Worm (Caenorhabditis elegans) whole organism, midembryonic: Measurements from ENCODE around the gene ttr-31.

Experiments used
- cog-1 ChIP-seq: sonication (generic microtip); optimal IDR thresholded peaks from 2 replicates; lab custom pipeline; 2016; ENCODE audit warnings: missing genetic modification characterization, missing compliant biosample characterization
- flt-1 ChIP-seq: fragments of 200-800 bp; sonication (Bioruptor generic); IDR thresholded peaks from 2 replicates; pipeline ENCODE4 v1.3.6; 2022; ENCODE audit warnings: missing genetic modification characterization, missing compliant biosample characterization
- klf-2 ChIP-seq: fragments of 200-800 bp; sonication (Bioruptor generic); conservative IDR thresholded peaks from 2 replicates; pipeline ENCODE4 v1.3.6; 2022; ENCODE audit warnings: missing genetic modification reagents, missing genetic modification characterization, missing compliant biosample characterization
- med-1 ChIP-seq: sonication (generic microtip); optimal IDR thresholded peaks from 2 replicates; lab custom pipeline; 2017; ENCODE audit warnings: missing genetic modification characterization, mild to moderate bottlenecking, missing compliant biosample characterization, antibody characterized with exemption, missing genetic modification reagents; ENCODE audit not compliant: insufficient read depth
- ref-1 ChIP-seq: fragments of 200-800 bp; sonication (Bioruptor generic); conservative IDR thresholded peaks from 2 replicates; pipeline ENCODE4 v1.3.6; 2022; ENCODE audit warnings: missing genetic modification reagents, missing genetic modification characterization, missing compliant biosample characterization
- tab-1 ChIP-seq: fragments of 200-800 bp; sonication (Bioruptor generic); IDR thresholded peaks from 2 replicates; pipeline ENCODE4 v1.3.6; 2022; ENCODE audit warnings: missing genetic modification characterization, missing compliant biosample characterization
- ztf-23 ChIP-seq: fragments of 200-800 bp; sonication (Bioruptor generic); IDR thresholded peaks from 2 replicates; pipeline ENCODE4 v1.3.6; 2022; ENCODE audit warnings: missing genetic modification reagents, missing genetic modification characterization, missing compliant biosample characterization
- ztf-29 ChIP-seq: fragments of 200-800 bp; sonication (Bioruptor generic); IDR thresholded peaks from 2 replicates; pipeline ENCODE4 v1.3.6; 2022; ENCODE audit warnings: missing genetic modification reagents, missing genetic modification characterization, missing compliant biosample characterization

ce11 chrX:10970629-10971028 is 38.2 kb downstream of the ttr-31 start, which contains the start of gene K09C8.8:
- no peak for TF ChIP-seq cog-1 (tag; lab: Kevin White, UChicago)
- no peak for TF ChIP-seq tab-1
- TF ChIP-seq flt-1 (GFP tag; lab: Robert Waterston, UW) = no peak
- TF ChIP-seq ref-1 (GFP tag; lab: Robert Waterston, UW) = no peak
- no peak for TF ChIP-seq med-1 (GFP tag; lab: Kevin White, UChicago)
- TF ChIP-seq ztf-23 (GFP tag; lab: Robert Waterston, UW) = no peak
- no peak for TF ChIP-seq ztf-29 (GFP tag; lab: Robert Waterston, UW)
- TF ChIP-seq klf-2 = no peak
